Fruit fly (Drosophila melanogaster) whole organism, embryonic: ENCODE measurements around the gene Smox.

Source experiments
- Ada2b ChIP-seq: fragments of 200-800 bp; sonication (Bioruptor generic); IDR thresholded peaks from 2 replicates; pipeline ENCODE4 v1.3.6; 2022; ENCODE audit warnings: missing biosample characterization, missing genetic modification characterization
- Bteb2 ChIP-seq: fragments of 200-800 bp; sonication (Bioruptor generic); optimal IDR thresholded peaks from 2 replicates; lab custom pipeline; 2016; ENCODE audit warnings: missing biosample characterization, missing genetic modification characterization
- CG10274 ChIP-seq: fragments of 200-800 bp; sonication (Bioruptor generic); optimal IDR thresholded peaks from 3 replicates; lab custom pipeline; 2017; ENCODE audit warnings: missing biosample characterization, mild to moderate bottlenecking, missing genetic modification characterization
- CG10366 ChIP-seq: fragments of 200-800 bp; sonication (Bioruptor generic); IDR thresholded peaks from 2 replicates; pipeline ENCODE4 v1.3.6; 2022; ENCODE audit warnings: missing biosample characterization, missing genetic modification characterization
- CG10654 ChIP-seq: fragments of 200-800 bp; sonication (Bioruptor generic); optimal IDR thresholded peaks from 2 replicates; lab custom pipeline; 2016; ENCODE audit warnings: missing biosample characterization, missing genetic modification characterization
- CG11247 ChIP-seq: fragments of 200-800 bp; sonication (Bioruptor generic); IDR thresholded peaks from 2 replicates; pipeline ENCODE4 v1.3.6; 2022; ENCODE audit warnings: missing biosample characterization, missing genetic modification characterization
- CG11696 ChIP-seq: fragments of 200-800 bp; sonication (Bioruptor generic); IDR thresholded peaks from 2 replicates; pipeline ENCODE4 v1.3.6; 2022; ENCODE audit warnings: missing biosample characterization, missing genetic modification characterization
- CG12219 ChIP-seq: fragments of 200-800 bp; sonication (Bioruptor generic); optimal IDR thresholded peaks from 3 replicates; lab custom pipeline; 2018; ENCODE audit warnings: missing biosample characterization, mild to moderate bottlenecking, missing genetic modification characterization
- CG12659 ChIP-seq: fragments of 200-800 bp; sonication (Bioruptor generic); optimal IDR thresholded peaks from 3 replicates; lab custom pipeline; 2017; ENCODE audit warnings: mild to moderate bottlenecking, missing biosample characterization, missing genetic modification reagents, missing genetic modification characterization
- CG15269 ChIP-seq: fragments of 200-800 bp; sonication (Bioruptor generic); optimal IDR thresholded peaks from 2 replicates; lab custom pipeline; 2018; ENCODE audit warnings: missing biosample characterization, mild to moderate bottlenecking, missing genetic modification characterization, moderate library complexity
- CG18599 ChIP-seq: fragments of 200-800 bp; sonication (Bioruptor generic); optimal IDR thresholded peaks from 3 replicates; lab custom pipeline; 2017; ENCODE audit warnings: missing biosample characterization, missing genetic modification characterization, mild to moderate bottlenecking, moderate library complexity, missing genetic modification reagents
- CG34224 ChIP-seq: fragments of 200-800 bp; sonication (Bioruptor generic); IDR thresholded peaks from 3 replicates; pipeline ENCODE4 v1.3.6; 2022; ENCODE audit warnings: missing biosample characterization, missing genetic modification characterization; ENCODE audit not compliant: partially characterized antibody
- CG3726 ChIP-seq: fragments of 200-800 bp; sonication (Bioruptor generic); IDR thresholded peaks from 3 replicates; pipeline ENCODE4, ENCODE4 v1.3.6; 2022; ENCODE audit warnings: missing biosample characterization, missing genetic modification characterization
- CG4820 ChIP-seq: fragments of 200-800 bp; sonication (Bioruptor generic); optimal IDR thresholded peaks from 3 replicates; lab custom pipeline; 2016; ENCODE audit warnings: missing biosample characterization, missing genetic modification characterization
- CG6791 ChIP-seq: fragments of 200-800 bp; sonication (Bioruptor generic); IDR thresholded peaks from 3 replicates; pipeline ENCODE4 v1.3.6; 2022; ENCODE audit warnings: missing biosample characterization, missing genetic modification characterization; ENCODE audit not compliant: partially characterized antibody
- CG7556 ChIP-seq: fragments of 200-800 bp; sonication (Bioruptor generic); optimal IDR thresholded peaks from 2 replicates; lab custom pipeline; 2017; ENCODE audit warnings: missing biosample characterization, mild to moderate bottlenecking, missing genetic modification characterization
- CG7963 ChIP-seq: fragments of 200-800 bp; sonication (Bioruptor generic); IDR thresholded peaks from 3 replicates; pipeline ENCODE4 v1.3.6; 2022; ENCODE audit warnings: missing biosample characterization, missing genetic modification characterization; ENCODE audit not compliant: partially characterized antibody
- CG7987 ChIP-seq: fragments of 200-800 bp; sonication (Bioruptor generic); optimal IDR thresholded peaks from 2 replicates; lab custom pipeline; 2018; ENCODE audit warnings: missing biosample characterization, mild to moderate bottlenecking, missing genetic modification characterization, moderate library complexity
- CG8089 ChIP-seq: fragments of 200-800 bp; sonication (Bioruptor generic); optimal IDR thresholded peaks from 3 replicates; lab custom pipeline; 2016; ENCODE audit warnings: missing biosample characterization, missing genetic modification characterization
- CG8388 ChIP-seq: fragments of 200-800 bp; sonication (Bioruptor generic); optimal IDR thresholded peaks from 2 replicates; lab custom pipeline; 2019; ENCODE audit warnings: missing biosample characterization, mild to moderate bottlenecking, missing genetic modification characterization, moderate library complexity
- CG9817 ChIP-seq: fragments of 200-800 bp; sonication (Bioruptor generic); optimal IDR thresholded peaks from 2 replicates; lab custom pipeline; 2018; ENCODE audit warnings: missing biosample characterization, mild to moderate bottlenecking, missing genetic modification characterization, moderate library complexity
- CkIIα-i1 ChIP-seq: fragments of 200-800 bp; sonication (Bioruptor generic); IDR thresholded peaks from 2 replicates; pipeline ENCODE4 v1.3.6; 2022; ENCODE audit warnings: missing biosample characterization, missing genetic modification characterization
- Dref ChIP-seq: fragments of 200-800 bp; sonication (Bioruptor generic); IDR thresholded peaks from 2 replicates; pipeline ENCODE4 v1.3.6; 2022; ENCODE audit warnings: missing biosample characterization, missing genetic modification characterization
- Elba2 ChIP-seq: fragments of 200-800 bp; sonication (Bioruptor generic); optimal IDR thresholded peaks from 3 replicates; lab custom pipeline; 2016; ENCODE audit warnings: missing biosample characterization, missing genetic modification characterization
- HHEX ChIP-seq: fragments of 200-800 bp; sonication (Bioruptor generic); optimal IDR thresholded peaks from 3 replicates; lab custom pipeline; 2017; ENCODE audit warnings: missing biosample characterization, mild to moderate bottlenecking, missing genetic modification characterization, missing genetic modification reagents
- Hmr ChIP-seq: fragments of 200-800 bp; sonication (Bioruptor generic); optimal IDR thresholded peaks from 3 replicates; lab custom pipeline; 2017; ENCODE audit warnings: mild to moderate bottlenecking, missing biosample characterization, missing genetic modification reagents, missing genetic modification characterization
- MBD-R2 ChIP-seq: fragments of 200-800 bp; sonication (Bioruptor generic); IDR thresholded peaks from 2 replicates; pipeline ENCODE4 v1.3.6; 2022; ENCODE audit warnings: missing biosample characterization, missing genetic modification characterization
- Max ChIP-seq: fragments of 200-800 bp; sonication (Bioruptor generic); optimal IDR thresholded peaks from 2 replicates; lab custom pipeline; 2016; ENCODE audit warnings: missing biosample characterization, mild to moderate bottlenecking, missing genetic modification characterization
- Sox100B ChIP-seq: fragments of 200-800 bp; sonication (Bioruptor generic); optimal IDR thresholded peaks from 3 replicates; lab custom pipeline; 2018; ENCODE audit warnings: missing biosample characterization, mild to moderate bottlenecking, missing genetic modification characterization
- Spps ChIP-seq: fragments of 200-800 bp; sonication (Bioruptor generic); optimal IDR thresholded peaks from 2 replicates; lab custom pipeline; 2018; ENCODE audit warnings: missing biosample characterization, mild to moderate bottlenecking, missing genetic modification characterization
- Ssrp ChIP-seq: fragments of 200-800 bp; sonication (Bioruptor generic); optimal IDR thresholded peaks from 2 replicates; lab custom pipeline; 2018; ENCODE audit warnings: missing biosample characterization, mild to moderate bottlenecking, missing genetic modification characterization, moderate library complexity
- ab ChIP-seq: fragments of 200-800 bp; sonication (Bioruptor generic); optimal IDR thresholded peaks from 2 replicates; lab custom pipeline; 2016; ENCODE audit warnings: missing biosample characterization, missing genetic modification characterization
- chinmo ChIP-seq: fragments of 200-800 bp; sonication (Bioruptor generic); IDR thresholded peaks from 4 replicates; pipeline ENCODE4 v1.3.6; 2022; ENCODE audit warnings: missing biosample characterization, missing genetic modification characterization; ENCODE audit not compliant: partially characterized antibody
- da ChIP-seq: fragments of 200-800 bp; sonication (Bioruptor generic); optimal IDR thresholded peaks from 2 replicates; lab custom pipeline; 2016; ENCODE audit warnings: missing biosample characterization, missing genetic modification characterization
- dpn ChIP-seq, 2 experiments: fragments of 200-800 bp; sonication (Bioruptor generic); optimal IDR thresholded peaks; 3 replicates each; lab custom pipeline; 2016; ENCODE audit warnings: missing biosample characterization in 2 of 2, missing genetic modification characterization in 2 of 2
- ftz-f1 ChIP-seq: fragments of 200-800 bp; sonication (Bioruptor generic); optimal IDR thresholded peaks from 2 replicates; lab custom pipeline; 2016; ENCODE audit warnings: missing biosample characterization, missing genetic modification characterization
- gfzf ChIP-seq: fragments of 200-800 bp; sonication (Bioruptor generic); optimal IDR thresholded peaks from 2 replicates; lab custom pipeline; 2016; ENCODE audit warnings: missing biosample characterization, mild to moderate bottlenecking, missing genetic modification characterization, moderate library complexity
- lov ChIP-seq, 2 experiments: fragments of 200-800 bp in 1 of 2; fragments of >200 bp in 1 of 2; sonication (Bioruptor generic) in 1 of 2; IDR thresholded peaks in 1 of 2; optimal IDR thresholded peaks in 1 of 2; 2 replicates in 1 of 2; 3 replicates in 1 of 2; pipeline versions ENCODE4 v1.3.6 to Lab custom; 2017 to 2022; ENCODE audit warnings: missing biosample characterization in 1 of 2, missing genetic modification characterization in 1 of 2
- mld ChIP-seq: fragments of 200-800 bp; sonication (Bioruptor generic); IDR thresholded peaks from 3 replicates; pipeline ENCODE4 v1.3.6; 2022; ENCODE audit warnings: missing biosample characterization, missing genetic modification characterization; ENCODE audit not compliant: partially characterized antibody
- pfk ChIP-seq: fragments of 200-800 bp; sonication (Bioruptor generic); optimal IDR thresholded peaks from 2 replicates; lab custom pipeline; 2018; ENCODE audit warnings: missing biosample characterization, mild to moderate bottlenecking, missing genetic modification characterization, moderate library complexity
- pzg ChIP-seq: fragments of 200-800 bp; sonication (Bioruptor generic); optimal IDR thresholded peaks from 3 replicates; lab custom pipeline; 2018; ENCODE audit warnings: missing biosample characterization, mild to moderate bottlenecking, missing genetic modification characterization, moderate library complexity
- ranshi ChIP-seq: fragments of 200-800 bp; sonication (Bioruptor generic); IDR thresholded peaks from 2 replicates; pipeline ENCODE4 v1.3.6; 2022; ENCODE audit warnings: missing biosample characterization, missing genetic modification characterization
- sc ChIP-seq, 3 experiments: fragments of >200 bp in 2 of 3; fragments of 200-800 bp in 1 of 3; sonication (Bioruptor generic) in 1 of 3; optimal IDR thresholded peaks; 2 replicates in 2 of 3; 3 replicates in 1 of 3; lab custom pipeline; 2017; ENCODE audit warnings: mild to moderate bottlenecking in 1 of 3, missing biosample characterization in 1 of 3, missing genetic modification characterization in 1 of 3, missing genetic modification reagents in 1 of 3
- slou ChIP-seq: fragments of 200-800 bp; sonication (Bioruptor generic); optimal IDR thresholded peaks from 3 replicates; lab custom pipeline; 2016; ENCODE audit warnings: missing biosample characterization, missing genetic modification characterization
- unc-4 ChIP-seq: fragments of 200-800 bp; sonication (Bioruptor generic); IDR thresholded peaks from 2 replicates; pipeline ENCODE4 v1.3.6; 2022; ENCODE audit warnings: missing biosample characterization, missing genetic modification characterization; ENCODE audit not compliant: partially characterized antibody
- zen2 ChIP-seq: fragments of 200-800 bp; sonication (Bioruptor generic); IDR thresholded peaks from 3 replicates; pipeline ENCODE4 v1.3.6; 2022; ENCODE audit warnings: missing biosample characterization, missing genetic modification characterization; ENCODE audit not compliant: partially characterized antibody
- zf30C ChIP-seq: fragments of 200-800 bp; sonication (Bioruptor generic); optimal IDR thresholded peaks from 3 replicates; lab custom pipeline; 2018; ENCODE audit warnings: missing biosample characterization, mild to moderate bottlenecking, missing genetic modification characterization
- zfh2 ChIP-seq: fragments of 200-800 bp; sonication (Bioruptor generic); optimal IDR thresholded peaks from 2 replicates; lab custom pipeline; 2016; ENCODE audit warnings: missing biosample characterization, missing genetic modification characterization

The Smox gene

dm6 chrX:8115717-8116311 lies 26.3 kb downstream of the Smox start, which contains the start of gene Gclc (continued):
- TF ChIP-seq zen2 (GFP tag; lab: Robert Waterston, UW) (no peak), mld (GFP tag; lab: Robert Waterston, UW) (no peak), CG9817 (tag; lab: Kevin White, UChicago) (no peak), Ada2b (GFP tag; lab: Robert Waterston, UW) (no peak), CG34224 (GFP tag; lab: Robert Waterston, UW) (peak; percentile 40; the same call in 1 of the 3 replicates), CG18599 (no peak), CG10654 (GFP tag; lab: Kevin White, UChicago) (no peak), Sox100B (GFP tag; lab: Kevin White, UChicago) (no peak), CG6791 (GFP tag; lab: Robert Waterston, UW) (peak; percentile 53; the same call in 2 of the 3 replicates), CG11247 (GFP tag; lab: Robert Waterston, UW) (no peak), CG3726 (GFP tag; lab: Robert Waterston, UW) (no peak), CG12659 (GFP tag; lab: Kevin White, UChicago) (peak; percentile 31), MBD-R2 (GFP tag; lab: Robert Waterston, UW) (no peak; the same call in 1 of the 2 replicates), Hmr (peak; percentile 50), CG8089 (no peak), sc (optimal IDR thresholded peaks at IDR 0.05; lab: Kevin White, UChicago) (no peak), sc (GFP tag; optimal IDR thresholded peaks at IDR 0.05; lab: Kevin White, UChicago) (no peak), lov (optimal IDR thresholded peaks at IDR 0.05; lab: Kevin White, UChicago) (no peak), lov (GFP tag; IDR thresholded peaks at IDR 0.05; lab: Robert Waterston, UW) (no peak), Dref (GFP tag; lab: Robert Waterston, UW) (peak; percentile 60), Elba2 (GFP tag; lab: Kevin White, UChicago) (peak; percentile 55), ranshi (no peak), zfh2 (GFP tag; lab: Kevin White, UChicago) (no peak), ftz-f1 (GFP tag; lab: Kevin White, UChicago) (no peak), gfzf (GFP tag; lab: Kevin White, UChicago) (peak; percentile 77), CG7963 (GFP tag; lab: Robert Waterston, UW) (peak; percentile 10; the same call in 1 of the 3 replicates), ab (GFP tag; lab: Kevin White, UChicago) (no peak), CG4820 (GFP tag; lab: Kevin White, UChicago) (no peak), CG7987 (no peak), slou (GFP tag; lab: Kevin White, UChicago) (no peak), unc-4 (GFP tag; lab: Robert Waterston, UW) (peak; percentile 52; the same call in 1 of the 2 replicates), chinmo (GFP tag; lab: Robert Waterston, UW) (0 out of 4 replicates have a peak, but pooled peaks have one; percentile 22), CG12219 (GFP tag; lab: Kevin White, UChicago) (no peak), zf30C (no peak), CG7556 (no peak), CG11696 (GFP tag; lab: Robert Waterston, UW) (no peak), dpn (GFP tag; optimal IDR thresholded peaks at IDR 0.05; lab: Kevin White, UChicago) (no peak), CG8388 (GFP tag; lab: Kevin White, UChicago) (no peak), Bteb2 (GFP tag; lab: Kevin White, UChicago) (peak; percentile 0), Ssrp (tag; lab: Kevin White, UChicago) (no peak), pfk (GFP tag; lab: Kevin White, UChicago) (no peak), CG10274 (GFP tag; lab: Kevin White, UChicago) (no peak), CG15269 (tag; lab: Kevin White, UChicago) (no peak), da (no peak), HHEX (GFP tag; lab: Kevin White, UChicago) (peak; percentile 12), CkIIα-i1 (GFP tag; lab: Robert Waterston, UW) (no peak), CG10366 (GFP tag; lab: Robert Waterston, UW) (no peak), Spps (tag; lab: Kevin White, UChicago) (no peak), pzg (GFP tag; lab: Kevin White, UChicago) (peak; percentile 59), Max (GFP tag; lab: Kevin White, UChicago) (peak; percentile 23)
